Fruit fly (Drosophila melanogaster): ENCODE results near the gene CG10650.

Gene CG10650

DNA sequence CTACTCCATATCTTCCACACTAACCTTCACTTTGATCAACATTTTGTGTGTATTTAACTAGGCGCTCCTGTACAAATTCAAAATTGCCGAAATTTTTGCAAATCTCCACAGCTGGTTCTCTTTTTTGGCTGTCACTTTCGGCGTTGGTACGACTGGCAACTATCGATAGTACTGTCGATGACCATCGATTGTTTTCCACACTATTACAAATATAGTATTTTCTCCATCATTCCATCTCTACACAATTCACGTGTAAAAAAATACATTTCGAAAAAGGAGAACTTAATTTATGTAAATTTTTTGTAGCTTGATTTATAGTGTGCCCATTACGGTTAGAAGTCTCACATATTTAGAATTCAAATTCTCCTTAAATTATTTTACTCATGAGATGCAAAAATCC is 44.1 kb downstream of the CG10650 start, which contains the start of gene Nedd8 (continued):
- no peak for TF ChIP-seq Spps (tag; optimal IDR thresholded peaks at IDR 0.05)
- TF ChIP-seq Nf-YC (tag; optimal IDR thresholded peaks at IDR 0.05): peak; percentile 30
- no peak for TF ChIP-seq CG30403 (GFP tag; optimal IDR thresholded peaks at IDR 0.05)
- peak; percentile 30 for TF ChIP-seq CG14710 (tag; optimal IDR thresholded peaks at IDR 0.05)
- TF ChIP-seq B-H2 (GFP tag; optimal IDR thresholded peaks at IDR 0.05): peak; percentile 22
- no peak for TF ChIP-seq NC2α (GFP tag; optimal IDR thresholded peaks at IDR 0.05)
- peak; percentile 84 for TF ChIP-seq CG34224 (GFP tag; IDR thresholded peaks at IDR 0.05; ENCODE audit: partially characterized antibody)
- no peak for TF ChIP-seq D (optimal IDR thresholded peaks at IDR 0.05)
- TF ChIP-seq D (GFP tag; optimal IDR thresholded peaks at IDR 0.05): no peak
- peak; percentile 76 for TF ChIP-seq E2f2 (GFP tag; IDR thresholded peaks at IDR 0.05)
- no peak for TF ChIP-seq Trl (optimal IDR thresholded peaks at IDR 0.05)
- TF ChIP-seq Trl (GFP tag; optimal IDR thresholded peaks at IDR 0.05): no peak
- TF ChIP-seq lmd (GFP tag; IDR thresholded peaks at IDR 0.05): no peak
- peak; percentile 91 for TF ChIP-seq CG15514 (GFP tag; optimal IDR thresholded peaks at IDR 0.05)
- TF ChIP-seq Hmr (GFP tag; optimal IDR thresholded peaks at IDR 0.05): peak; percentile 17
- TF ChIP-seq Bgb (GFP tag; IDR thresholded peaks at IDR 0.05; ENCODE audit: partially characterized antibody): peak; percentile 94
- TF ChIP-seq YL-1 (GFP tag; optimal IDR thresholded peaks at IDR 0.05): peak; percentile 75
- no peak for TF ChIP-seq dan (GFP tag; IDR thresholded peaks at IDR 0.05)
- TF ChIP-seq stwl (tag; optimal IDR thresholded peaks at IDR 0.05): peak; percentile 89
- no peak for TF ChIP-seq gsb (GFP tag; IDR thresholded peaks at IDR 0.05)
- TF ChIP-seq CG17802 (tag; optimal IDR thresholded peaks at IDR 0.05): no peak
- peak; percentile 83 for TF ChIP-seq sens (GFP tag)

DNA sequence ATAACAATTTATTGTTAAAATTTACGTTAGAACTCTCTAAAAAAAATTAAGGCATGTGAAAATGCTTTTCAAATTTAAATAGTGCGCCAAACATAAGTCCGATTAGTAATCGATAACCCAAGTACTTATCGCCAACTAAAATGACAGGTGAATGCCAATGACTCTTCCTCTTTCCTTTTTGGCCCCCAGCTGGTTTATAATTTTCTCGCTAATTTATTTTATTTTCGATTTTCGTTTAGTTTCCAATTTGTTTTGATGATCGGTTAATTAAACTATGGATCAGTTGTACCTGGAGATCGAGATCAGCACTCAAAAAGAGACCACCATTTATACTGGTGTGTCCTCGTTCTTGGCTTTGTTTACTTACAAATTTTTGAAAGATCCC is 47.0 kb downstream of the CG10650 start, which contains the start of gene CG10428:
Gene CG10428, plus strand, starts transcription at position 161 of the 385 bp plus-strand sequence.
- peak; percentile 36 for TF ChIP-seq CG15514 (GFP tag; optimal IDR thresholded peaks at IDR 0.05)
- TF ChIP-seq Blimp-1 (GFP tag; optimal IDR thresholded peaks at IDR 0.05): no peak
- TF ChIP-seq CG12155 (GFP tag; optimal IDR thresholded peaks at IDR 0.05): peak; percentile 69
- no peak for TF ChIP-seq bigmax (GFP tag; optimal IDR thresholded peaks at IDR 0.05)
- no peak for TF ChIP-seq CG7928 (GFP tag; optimal IDR thresholded peaks at IDR 0.05)
- TF ChIP-seq Poxn (GFP tag; IDR thresholded peaks at IDR 0.05): no peak
- TF ChIP-seq CG12659 (GFP tag; optimal IDR thresholded peaks at IDR 0.05): peak; percentile 31
- TF ChIP-seq H15 (GFP tag; IDR thresholded peaks at IDR 0.05): no peak
- TF ChIP-seq vnd (GFP tag; IDR thresholded peaks at IDR 0.05; ENCODE audit: partially characterized antibody): peak; percentile 41; the same call in 1 of the 3 replicates
- TF ChIP-seq CG1603 (tag; optimal IDR thresholded peaks at IDR 0.05): peak; percentile 26
- peak; percentile 43; the same call in 2 of the 3 replicates for TF ChIP-seq CG16813 (GFP tag; IDR thresholded peaks at IDR 0.05; ENCODE audit: partially characterized antibody)
- TF ChIP-seq mam (GFP tag; optimal IDR thresholded peaks at IDR 0.05): no peak
- 0 out of 4 replicates have a peak, but pooled peaks have one; percentile 11 for TF ChIP-seq chinmo (GFP tag; IDR thresholded peaks at IDR 0.05; ENCODE audit: partially characterized antibody)
- TF ChIP-seq CG13287 (GFP tag; IDR thresholded peaks at IDR 0.05; ENCODE audit: partially characterized antibody): peak; percentile 61; the same call in 1 of the 2 replicates
- TF ChIP-seq CG30431 (GFP tag; optimal IDR thresholded peaks at IDR 0.05): no peak
- TF ChIP-seq crol (GFP tag; IDR thresholded peaks at IDR 0.05): no peak
- 0 out of 2 replicates have a peak, but pooled peaks have one; percentile 35 for TF ChIP-seq sna (GFP tag; IDR thresholded peaks at IDR 0.05; ENCODE audit: partially characterized antibody)
- no peak for TF ChIP-seq CG15479 (GFP tag; optimal IDR thresholded peaks at IDR 0.05)
- TF ChIP-seq gfzf (GFP tag; optimal IDR thresholded peaks at IDR 0.05): peak; percentile 16
- TF ChIP-seq Opbp (GFP tag; IDR thresholded peaks at IDR 0.05; ENCODE audit: partially characterized antibody): peak; percentile 45; the same call in 1 of the 3 replicates
- peak; percentile 59; the same call in 1 of the 4 replicates for TF ChIP-seq Dll (GFP tag; IDR thresholded peaks at IDR 0.05; ENCODE audit: partially characterized antibody)
- peak; percentile 97 for TF ChIP-seq CG7745 (tag; optimal IDR thresholded peaks at IDR 0.05)
- no peak for TF ChIP-seq bowl (GFP tag; IDR thresholded peaks at IDR 0.05)
- TF ChIP-seq Dp (GFP tag; optimal IDR thresholded peaks at IDR 0.05): peak; percentile 93
- peak; percentile 63 for TF ChIP-seq HLH4C (GFP tag; IDR thresholded peaks at IDR 0.05; ENCODE audit: partially characterized antibody)
- TF ChIP-seq CG16863 (GFP tag; optimal IDR thresholded peaks at IDR 0.05): no peak
- TF ChIP-seq E2f2 (GFP tag; IDR thresholded peaks at IDR 0.05): peak; percentile 96
- TF ChIP-seq CG34224 (GFP tag; IDR thresholded peaks at IDR 0.05; ENCODE audit: partially characterized antibody): 0 out of 3 replicates have a peak, but pooled peaks have one; percentile 48
- TF ChIP-seq CG2116 (GFP tag; optimal IDR thresholded peaks at IDR 0.05): peak; percentile 60
- TF ChIP-seq amos (GFP tag; IDR thresholded peaks at IDR 0.05; ENCODE audit: partially characterized antibody): peak; percentile 38; the same call in 1 of the 2 replicates

Data from whole organism, embryonic.